Worm (Caenorhabditis elegans) whole organism, L4 larva: ENCODE results near the gene Y4C6B.3.

Source experiments
- F10B5.3 ChIP-seq: sonication (generic microtip); optimal IDR thresholded peaks from 2 replicates; lab custom pipeline; 2016; ENCODE audit warnings: mild to moderate bottlenecking, missing genetic modification characterization, missing compliant biosample characterization
- F49E8.2 ChIP-seq: sonication (generic microtip); optimal IDR thresholded peaks from 2 replicates; lab custom pipeline; 2016; ENCODE audit warnings: missing compliant biosample characterization, mild to moderate bottlenecking, missing genetic modification characterization, borderline replicate concordance
- R02D3.7 ChIP-seq: fragments of 150-350 bp; sonication (generic microtip); optimal IDR thresholded peaks from 3 replicates; lab custom pipeline; 2014; ENCODE audit warnings: missing biosample characterization, missing genetic modification characterization
- T26A8.4 ChIP-seq: fragments of 200-800 bp; sonication (Bioruptor generic); IDR thresholded peaks from 2 replicates; pipeline ENCODE4 v1.3.6; 2022; ENCODE audit warnings: missing genetic modification characterization, missing compliant biosample characterization
- Y105C5A.15 ChIP-seq: fragments of 200-800 bp; sonication (Bioruptor generic); IDR thresholded peaks from 2 replicates; pipeline ENCODE4 v1.3.6; 2022; ENCODE audit warnings: missing genetic modification characterization, missing compliant biosample characterization
- aha-1 ChIP-seq: fragments of 150-350 bp; peaks from one replicate; lab custom pipeline; 2014; ENCODE audit warnings: missing biosample characterization, missing genetic modification characterization
- ceh-82 ChIP-seq: sonication (generic microtip); optimal IDR thresholded peaks from 2 replicates; lab custom pipeline; 2017; ENCODE audit warnings: missing biosample characterization, missing genetic modification characterization
- daf-12 ChIP-seq: fragments of 150-350 bp; optimal IDR thresholded peaks from 2 replicates; lab custom pipeline; 2014; ENCODE audit warnings: missing biosample characterization, missing genetic modification reagents, missing genetic modification characterization
- daf-8 ChIP-seq: fragments of 200-800 bp; sonication (Bioruptor generic); IDR thresholded peaks from 2 replicates; pipeline ENCODE4 v1.3.6; 2022; ENCODE audit warnings: missing genetic modification characterization, missing compliant biosample characterization
- dmd-9 ChIP-seq: fragments of 200-800 bp; sonication (Bioruptor generic); IDR thresholded peaks from 2 replicates; pipeline ENCODE4 v1.3.6; 2022; ENCODE audit warnings: missing genetic modification reagents, missing genetic modification characterization, missing compliant biosample characterization
- hmg-1.1 ChIP-seq: fragments of 200-800 bp; sonication (Bioruptor generic); IDR thresholded peaks from 2 replicates; pipeline ENCODE4 v1.3.6; 2022; ENCODE audit warnings: missing genetic modification reagents, missing genetic modification characterization, missing compliant biosample characterization
- lin-1 ChIP-seq: fragments of 200-800 bp; sonication (Bioruptor generic); IDR thresholded peaks from 2 replicates; pipeline ENCODE4 v1.3.6; 2022; ENCODE audit warnings: missing genetic modification reagents, missing genetic modification characterization, missing compliant biosample characterization
- lin-38 ChIP-seq: fragments of 200-800 bp; sonication (Bioruptor generic); IDR thresholded peaks from 2 replicates; pipeline ENCODE4 v1.3.6; 2022; ENCODE audit warnings: missing genetic modification reagents, missing genetic modification characterization, missing compliant biosample characterization
- lin-39 ChIP-seq: fragments of 150-350 bp; optimal IDR thresholded peaks from 2 replicates; lab custom pipeline; 2014; ENCODE audit warnings: missing biosample characterization, missing genetic modification reagents, missing genetic modification characterization
- lir-3 ChIP-seq: sonication (generic microtip); optimal IDR thresholded peaks from 2 replicates; lab custom pipeline; 2016; ENCODE audit warnings: mild to moderate bottlenecking, missing genetic modification characterization, missing compliant biosample characterization
- lsy-2 ChIP-seq, 2 experiments: fragments of 150-350 bp in 1 of 2; sonication (generic microtip) in 1 of 2; optimal IDR thresholded peaks; 2 replicates each; lab custom pipeline; 2014 to 2017; ENCODE audit warnings: missing biosample characterization in 2 of 2, missing genetic modification characterization in 2 of 2
- madf-9 ChIP-seq: fragments of 200-800 bp; sonication (Bioruptor generic); conservative IDR thresholded peaks from 2 replicates; pipeline ENCODE4 v1.3.6; 2022; ENCODE audit warnings: missing genetic modification reagents, missing genetic modification characterization, missing compliant biosample characterization
- mdt-29 ChIP-seq: fragments of 200-800 bp; sonication (Bioruptor generic); IDR thresholded peaks from 2 replicates; pipeline ENCODE4 v1.3.6; 2022; ENCODE audit warnings: missing genetic modification reagents, missing genetic modification characterization, missing compliant biosample characterization
- nhr-102 ChIP-seq: sonication (generic microtip); optimal IDR thresholded peaks from 2 replicates; lab custom pipeline; 2016; ENCODE audit warnings: mild to moderate bottlenecking, missing genetic modification characterization, moderate library complexity, missing compliant biosample characterization
- nhr-48 ChIP-seq: sonication (generic microtip); optimal IDR thresholded peaks from 2 replicates; lab custom pipeline; 2016; ENCODE audit warnings: mild to moderate bottlenecking, missing genetic modification characterization, missing compliant biosample characterization
- pha-4 ChIP-seq, 2 experiments: fragments of 150-350 bp in 1 of 2; fragments of 200-800 bp in 1 of 2; sonication (Bioruptor generic) in 1 of 2; IDR thresholded peaks in 1 of 2; optimal IDR thresholded peaks in 1 of 2; 2 replicates each; pipeline versions ENCODE4 v1.3.6 to Lab custom; 2014 to 2022; ENCODE audit warnings: missing genetic modification characterization in 2 of 2, missing genetic modification reagents in 2 of 2, missing biosample characterization in 1 of 2, missing compliant biosample characterization in 1 of 2
- saeg-2 ChIP-seq: fragments of 200-800 bp; sonication (Bioruptor generic); IDR thresholded peaks from 2 replicates; pipeline ENCODE4 v1.3.6; 2022; ENCODE audit warnings: missing genetic modification reagents, missing genetic modification characterization, missing compliant biosample characterization
- sdz-12 ChIP-seq: fragments of 200-800 bp; sonication (Bioruptor generic); optimal IDR thresholded peaks from 2 replicates; lab custom pipeline; 2018; ENCODE audit warnings: mild to moderate bottlenecking, missing genetic modification characterization, missing compliant biosample characterization
- set-16 ChIP-seq: fragments of 200-800 bp; sonication (Bioruptor generic); IDR thresholded peaks from 2 replicates; pipeline ENCODE4 v1.3.6; 2022; ENCODE audit warnings: missing genetic modification reagents, missing genetic modification characterization, missing compliant biosample characterization
- snpc-1.2 ChIP-seq: fragments of 200-800 bp; sonication (Bioruptor generic); IDR thresholded peaks from 2 replicates; pipeline ENCODE4 v1.3.6; 2022; ENCODE audit warnings: missing genetic modification reagents, missing genetic modification characterization, missing compliant biosample characterization
- tra-1 ChIP-seq: fragments of 200-800 bp; sonication (Bioruptor generic); IDR thresholded peaks from 2 replicates; pipeline ENCODE4 v1.3.6; 2022; ENCODE audit warnings: missing genetic modification reagents, missing genetic modification characterization, missing compliant biosample characterization
- unc-62 ChIP-seq, 3 experiments: fragments of 150-350 bp in 1 of 3; sonication (generic microtip); optimal IDR thresholded peaks in 2 of 3; peaks in 1 of 3; 1 replicate in 1 of 3; 2 replicates in 2 of 3; lab custom pipeline; 2014 to 2017; ENCODE audit warnings: missing biosample characterization in 3 of 3, missing genetic modification characterization in 3 of 3, missing genetic modification reagents in 3 of 3, missing genotype in 1 of 3
- vab-7 ChIP-seq: fragments of 200-800 bp; sonication (Bioruptor generic); IDR thresholded peaks from 2 replicates; pipeline ENCODE4 v1.3.6; 2022; ENCODE audit warnings: missing genetic modification reagents, missing genetic modification characterization, missing compliant biosample characterization
- zfp-2 ChIP-seq: sonication (generic microtip); optimal IDR thresholded peaks from 2 replicates; lab custom pipeline; 2016; ENCODE audit warnings: mild to moderate bottlenecking, missing genetic modification characterization, missing compliant biosample characterization
- zfp-3 ChIP-seq: fragments of 200-800 bp; sonication (Bioruptor generic); conservative IDR thresholded peaks from 2 replicates; pipeline ENCODE4 v1.3.6; 2022; ENCODE audit warnings: missing genetic modification reagents, missing genetic modification characterization, missing compliant biosample characterization
- zip-11 ChIP-seq: fragments of 200-800 bp; sonication (Bioruptor generic); IDR thresholded peaks from 2 replicates; pipeline ENCODE4 v1.3.6; 2022; ENCODE audit warnings: missing genetic modification characterization, missing compliant biosample characterization
- zip-2 ChIP-seq: fragments of 150-350 bp; optimal IDR thresholded peaks from 2 replicates; lab custom pipeline; 2014; ENCODE audit warnings: missing biosample characterization, missing genetic modification characterization

Y4C6B.3 gene

ce11 chrIV:5332178-5332577 lies at the start of gene Y4C6B.3:
Gene Y4C6B.3 (plus strand): TSS chrIV:5332478.
- TF ChIP-seq pha-4 (GFP tag; IDR thresholded peaks at IDR 0.05; lab: Robert Waterston, UW), result no peak
- TF ChIP-seq pha-4 (tag; optimal IDR thresholded peaks at IDR 0.05; lab: Kevin White, UChicago), result no peak
- no peak for TF ChIP-seq vab-7 (GFP tag; lab: Robert Waterston, UW)
- TF ChIP-seq daf-12, result no peak
- TF ChIP-seq daf-8 (GFP tag; lab: Robert Waterston, UW), result no peak
- TF ChIP-seq saeg-2 (GFP tag; lab: Robert Waterston, UW), result no peak

- no peak for TF ChIP-seq nhr-48 (tag; lab: Kevin White, UChicago)
- TF ChIP-seq F10B5.3 (tag; lab: Kevin White, UChicago), result no peak
- TF ChIP-seq zfp-2, result no peak
- TF ChIP-seq ceh-82 (tag; lab: Kevin White, UChicago), result no peak
Observed at ce11 chrIV:5287190-5287589, 45.1 kb upstream of the Y4C6B.3 start.

- TF ChIP-seq hmg-1.1 (GFP tag; lab: Robert Waterston, UW), result no peak
- no peak for TF ChIP-seq zip-11 (GFP tag; lab: Robert Waterston, UW)
- TF ChIP-seq T26A8.4 (GFP tag; lab: Robert Waterston, UW), result no peak
- no peak for TF ChIP-seq lsy-2 (tag; optimal IDR thresholded peaks at IDR 0.05; lab: Kevin White, UChicago)
- TF ChIP-seq lin-39 (tag; lab: Kevin White, UChicago), result no peak
Observed at ce11 chrIV:5288932-5289331, 43.3 kb upstream of the Y4C6B.3 start.

ce11 chrIV:5290547-5290946 lies 41.7 kb upstream of the Y4C6B.3 start, which contains the start of gene nlp-47:
Gene nlp-47 (plus strand): TSS chrIV:5290847.
- TF ChIP-seq zfp-3 (GFP tag; lab: Robert Waterston, UW) (no peak), set-16 (GFP tag; lab: Robert Waterston, UW) (no peak), lin-38 (GFP tag; lab: Robert Waterston, UW) (no peak), sdz-12 (GFP tag; lab: Kevin White, UChicago) (no peak), lsy-2 (tag; optimal IDR thresholded peaks at IDR 0.05; lab: Kevin White, UChicago) (no peak), F49E8.2 (tag; lab: Kevin White, UChicago) (no peak), mdt-29 (GFP tag; lab: Robert Waterston, UW) (no peak), vab-7 (GFP tag; lab: Robert Waterston, UW) (no peak), zip-2 (tag; lab: Kevin White, UChicago) (no peak), zfp-2 (no peak), lir-3 (no peak)

ce11 chrIV:5291207-5291606 lies 41.1 kb upstream of the Y4C6B.3 start:
- TF ChIP-seq zfp-2 (no peak), aha-1 (tag; lab: Kevin White, UChicago) (peak; percentile 56), unc-62 (GFP tag; optimal IDR thresholded peaks at IDR 0.05 in 1 of 2; lab: Kevin White, UChicago) (peak in 1 of 2 experiments; percentile 90), unc-62 (tag; optimal IDR thresholded peaks at IDR 0.05; lab: Kevin White, UChicago) (no peak)

- TF ChIP-seq Y105C5A.15 (GFP tag; lab: Robert Waterston, UW), result no peak
- no peak for TF ChIP-seq madf-9 (GFP tag; lab: Robert Waterston, UW)
- TF ChIP-seq dmd-9 (GFP tag; lab: Robert Waterston, UW), result no peak
- TF ChIP-seq R02D3.7 (tag; lab: Kevin White, UChicago), result no peak
- no peak for TF ChIP-seq nhr-102 (tag; lab: Kevin White, UChicago)
- no peak for TF ChIP-seq snpc-1.2 (GFP tag; lab: Robert Waterston, UW)
- TF ChIP-seq tra-1, result no peak
- no peak for TF ChIP-seq lin-1 (GFP tag; lab: Robert Waterston, UW)
Observed at ce11 chrIV:5294467-5294866, 37.8 kb upstream of the Y4C6B.3 start.
